Worm (Caenorhabditis elegans): ENCODE results near the gene srx-113.

DNA sequence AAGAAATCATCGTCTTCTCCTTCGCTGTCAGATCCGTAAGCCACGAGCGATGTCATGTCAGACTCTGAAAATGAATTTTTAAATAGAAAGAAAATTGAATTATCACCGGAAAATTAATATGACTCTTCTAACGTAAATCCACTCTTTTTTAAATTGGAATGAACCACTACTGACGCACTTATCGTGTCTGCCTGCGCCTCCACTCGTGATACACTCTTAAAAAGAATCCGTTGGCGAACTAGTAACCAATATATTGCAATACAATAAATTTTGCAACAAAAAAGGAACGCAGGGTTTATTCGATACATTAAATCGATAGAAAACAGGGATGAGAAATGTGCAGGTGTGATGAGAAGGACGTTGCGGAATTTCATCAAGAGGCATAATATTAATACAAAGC is 27.5 kb upstream of the srx-113 start, which contains the start of gene ccch-3:
- TF ChIP-seq blmp-1 (tag; optimal IDR thresholded peaks at IDR 0.05), result peak; percentile 66
- peak; percentile 5 for TF ChIP-seq nhr-77 (tag; optimal IDR thresholded peaks at IDR 0.05)
- TF ChIP-seq elt-3 (tag; optimal IDR thresholded peaks at IDR 0.05), result peak in 3 of 6 experiments; percentile 7 to 71 (median 39)
- no peak for TF ChIP-seq nhr-12 (tag; optimal IDR thresholded peaks at IDR 0.05)
- peak in 1 of 2 experiments; percentile 59 for TF ChIP-seq mdl-1 (tag; optimal IDR thresholded peaks at IDR 0.05)
- TF ChIP-seq fos-1 (tag; optimal IDR thresholded peaks at IDR 0.05), result peak; percentile 6
- TF ChIP-seq nhr-237 (tag; optimal IDR thresholded peaks at IDR 0.05), result no peak
- no peak for TF ChIP-seq hlh-4 (tag; optimal IDR thresholded peaks at IDR 0.05)
- TF ChIP-seq aha-1 (tag; optimal IDR thresholded peaks at IDR 0.05), result no peak
- TF ChIP-seq nhr-28 (tag; optimal IDR thresholded peaks at IDR 0.05), result no peak
